Worm (Caenorhabditis elegans) whole organism, L4 larva: ENCODE data around the gene R04B3.2.

ENCODE experiments used
- fos-1 ChIP-seq: fragments of 150-350 bp; optimal IDR thresholded peaks from 2 replicates; lab custom pipeline; 2014; ENCODE audit warnings: missing biosample characterization, missing genetic modification characterization
- lin-15B ChIP-seq: fragments of 150-350 bp; sonication (generic microtip); optimal IDR thresholded peaks from 3 replicates; lab custom pipeline; 2014; ENCODE audit warnings: missing biosample characterization, missing genetic modification characterization
- zag-1 ChIP-seq: fragments of 150-350 bp; optimal IDR thresholded peaks from 2 replicates; lab custom pipeline; 2014; ENCODE audit warnings: missing biosample characterization, missing genetic modification characterization

DNA sequence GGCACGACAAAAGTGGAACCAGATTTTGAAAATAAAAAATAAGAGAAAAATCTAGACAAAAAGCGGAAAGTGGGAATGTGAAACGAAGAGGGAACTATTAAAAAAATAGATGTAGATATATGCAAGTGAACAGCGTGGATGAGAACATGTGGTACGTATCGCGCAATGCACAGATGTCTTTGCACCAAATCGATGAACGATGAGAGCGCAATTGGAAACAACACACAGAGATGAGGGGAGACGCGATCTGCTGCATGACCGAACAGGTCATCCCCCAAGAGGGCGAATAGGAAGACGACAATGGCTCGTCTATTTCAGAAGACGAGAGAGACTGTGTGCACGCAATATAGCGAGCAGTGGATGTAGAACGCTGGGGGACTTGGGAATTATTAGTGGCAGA, 20.8 kb downstream of the R04B3.2 start:
- TF ChIP-seq lin-15B (tag; lab: Kevin White, UChicago) (no peak), zag-1 (tag; lab: Kevin White, UChicago) (no peak), fos-1 (tag; lab: Kevin White, UChicago) (no peak)
